Worm (Caenorhabditis elegans) whole organism, L1 larva: Measurements from ENCODE around the gene phf-32.

Experiments used
- aly-2 ChIP-seq: fragments of 150-350 bp; optimal IDR thresholded peaks from 2 replicates; lab custom pipeline; 2014; ENCODE audit warnings: missing biosample characterization, missing genetic modification characterization
- blmp-1 ChIP-seq: fragments of 150-350 bp; optimal IDR thresholded peaks from 2 replicates; lab custom pipeline; 2014; ENCODE audit warnings: missing biosample characterization, missing genetic modification characterization
- efl-1 ChIP-seq, 4 experiments: fragments of 150-350 bp; optimal IDR thresholded peaks in 3 of 4; peaks in 1 of 4; 1 replicate in 1 of 4; 2 replicates in 3 of 4; lab custom pipeline; 2014; ENCODE audit warnings: missing biosample characterization in 2 of 4, missing genetic modification characterization in 2 of 4, missing genetic modification reagents in 2 of 4
- ets-5 ChIP-seq: fragments of 200-800 bp; sonication (Bioruptor generic); IDR thresholded peaks from 2 replicates; pipeline ENCODE4 v1.3.6; 2022; ENCODE audit warnings: missing genetic modification characterization, missing compliant biosample characterization
- mep-1 ChIP-seq: fragments of 150-350 bp; optimal IDR thresholded peaks from 2 replicates; lab custom pipeline; 2014; ENCODE audit warnings: missing biosample characterization, missing genetic modification characterization
- nhr-28 ChIP-seq: fragments of 150-350 bp; optimal IDR thresholded peaks from 2 replicates; lab custom pipeline; 2014; ENCODE audit warnings: missing biosample characterization, missing genetic modification characterization
- unc-30 ChIP-seq: sonication (generic microtip); optimal IDR thresholded peaks from 2 replicates; lab custom pipeline; 2017; ENCODE audit warnings: missing biosample characterization, missing genetic modification characterization
- ztf-11 ChIP-seq, 2 experiments: sonication (generic microtip); optimal IDR thresholded peaks; 2 replicates each; lab custom pipeline; 2016 to 2017; ENCODE audit warnings: missing genetic modification characterization in 2 of 2, missing biosample characterization in 1 of 2, missing compliant biosample characterization in 1 of 2

- no peak for TF ChIP-seq ets-5 (GFP tag; lab: Robert Waterston, UW)
- no peak for TF ChIP-seq aly-2 (tag; lab: Kevin White, UChicago)
- no peak for TF ChIP-seq mep-1 (tag; lab: Kevin White, UChicago)
- TF ChIP-seq nhr-28 (tag; lab: Kevin White, UChicago): no peak
- TF ChIP-seq efl-1 (optimal IDR thresholded peaks at IDR 0.05; lab: Kevin White, UChicago): no peak
- TF ChIP-seq efl-1 (GFP tag; optimal IDR thresholded peaks at IDR 0.05 in 1 of 2; lab: Kevin White, UChicago): no peak
- TF ChIP-seq blmp-1 (tag; lab: Kevin White, UChicago): no peak
- TF ChIP-seq ztf-11 (tag; optimal IDR thresholded peaks at IDR 0.05; lab: Kevin White, UChicago): no peak
- TF ChIP-seq unc-30 (tag; lab: Kevin White, UChicago): no peak
These were observed 10.3 kb upstream of the phf-32 start, which contains the start of gene W06D11.2 for ce11 chrX:12296392-12296791.
